Fruit fly (Drosophila melanogaster) whole organism, embryonic: ENCODE measurements around the gene AGO2.
A peak's percentile ranks its signal among the peaks of the same experiment; 100 is the strongest.

Source experiments
- Abd-B ChIP-seq: fragments of 200-800 bp; sonication (Bioruptor generic); optimal IDR thresholded peaks from 2 replicates; lab custom pipeline; 2018; ENCODE audit warnings: missing biosample characterization, mild to moderate bottlenecking, missing genetic modification characterization, moderate library complexity
- Aef1 ChIP-seq: fragments of 200-800 bp; sonication (Bioruptor generic); IDR thresholded peaks from 3 replicates; pipeline ENCODE4 v1.3.6; 2022; ENCODE audit warnings: missing biosample characterization, missing genetic modification characterization
- Asciz ChIP-seq: fragments of 200-800 bp; sonication (Bioruptor generic); optimal IDR thresholded peaks from 2 replicates; lab custom pipeline; 2017; ENCODE audit warnings: missing biosample characterization, mild to moderate bottlenecking, missing genetic modification characterization, missing genetic modification reagents
- Awh ChIP-seq: fragments of 200-800 bp; sonication (Bioruptor generic); IDR thresholded peaks from 2 replicates; pipeline ENCODE4, ENCODE4 v1.3.6; 2022; ENCODE audit warnings: missing biosample characterization, missing genetic modification characterization
- CG10147 ChIP-seq: fragments of 200-800 bp; sonication (Bioruptor generic); optimal IDR thresholded peaks from 2 replicates; lab custom pipeline; 2019; ENCODE audit warnings: missing biosample characterization, mild to moderate bottlenecking, missing genetic modification characterization, moderate library complexity
- CG10543 ChIP-seq: fragments of 200-800 bp; sonication (Bioruptor generic); optimal IDR thresholded peaks from 3 replicates; lab custom pipeline; 2017; ENCODE audit warnings: missing biosample characterization, mild to moderate bottlenecking, missing genetic modification characterization, moderate library complexity
- CG10959 ChIP-seq: fragments of 200-800 bp; sonication (Bioruptor generic); IDR thresholded peaks from 2 replicates; pipeline ENCODE4 v1.3.6; 2022; ENCODE audit warnings: missing biosample characterization, missing genetic modification characterization
- CG12299 ChIP-seq: fragments of 200-800 bp; sonication (Bioruptor generic); optimal IDR thresholded peaks from 2 replicates; lab custom pipeline; 2018; ENCODE audit warnings: missing biosample characterization, mild to moderate bottlenecking, missing genetic modification characterization
- CG13287 ChIP-seq: fragments of 200-800 bp; sonication (Bioruptor generic); IDR thresholded peaks from 2 replicates; pipeline ENCODE4 v1.3.6; 2022; ENCODE audit warnings: missing biosample characterization, missing genetic modification characterization; ENCODE audit not compliant: partially characterized antibody
- CG13296 ChIP-seq: fragments of 200-800 bp; sonication (Bioruptor generic); optimal IDR thresholded peaks from 3 replicates; lab custom pipeline; 2018; ENCODE audit warnings: missing biosample characterization, mild to moderate bottlenecking, missing genetic modification characterization
- CG14710 ChIP-seq: fragments of 200-800 bp; sonication (Bioruptor generic); optimal IDR thresholded peaks from 3 replicates; lab custom pipeline; 2019; ENCODE audit warnings: missing biosample characterization, mild to moderate bottlenecking, missing genetic modification characterization, moderate library complexity
- CG1529 ChIP-seq: fragments of 200-800 bp; sonication (Bioruptor generic); optimal IDR thresholded peaks from 3 replicates; lab custom pipeline; 2018; ENCODE audit warnings: missing biosample characterization, missing genetic modification characterization
- CG15601 ChIP-seq: fragments of 200-800 bp; sonication (Bioruptor generic); optimal IDR thresholded peaks from 3 replicates; lab custom pipeline; 2019; ENCODE audit warnings: missing biosample characterization, mild to moderate bottlenecking, missing genetic modification characterization, moderate library complexity
- CG1602 ChIP-seq: fragments of 200-800 bp; sonication (Bioruptor generic); optimal IDR thresholded peaks from 3 replicates; lab custom pipeline; 2016; ENCODE audit warnings: missing biosample characterization, missing genetic modification characterization
- CG17361 ChIP-seq: fragments of 200-800 bp; sonication (Bioruptor generic); IDR thresholded peaks from 3 replicates; pipeline ENCODE4 v1.3.6; 2022; ENCODE audit warnings: missing biosample characterization, missing genetic modification characterization
- CG2202 ChIP-seq: fragments of 200-800 bp; sonication (Bioruptor generic); optimal IDR thresholded peaks from 2 replicates; lab custom pipeline; 2018; ENCODE audit warnings: missing biosample characterization, mild to moderate bottlenecking, missing genetic modification characterization
- CG34376 ChIP-seq: fragments of 200-800 bp; sonication (Bioruptor generic); optimal IDR thresholded peaks from 2 replicates; lab custom pipeline; 2018; ENCODE audit warnings: missing biosample characterization, mild to moderate bottlenecking, missing genetic modification characterization
- CG3726 ChIP-seq: fragments of 200-800 bp; sonication (Bioruptor generic); IDR thresholded peaks from 3 replicates; pipeline ENCODE4, ENCODE4 v1.3.6; 2022; ENCODE audit warnings: missing biosample characterization, missing genetic modification characterization
- CG4360 ChIP-seq: fragments of 200-800 bp; sonication (Bioruptor generic); IDR thresholded peaks from 2 replicates; pipeline ENCODE4 v1.3.6; 2022; ENCODE audit warnings: missing biosample characterization, missing genetic modification characterization
- CG7357 ChIP-seq: fragments of 200-800 bp; sonication (Bioruptor generic); IDR thresholded peaks from 3 replicates; pipeline ENCODE4 v1.3.6; 2022; ENCODE audit warnings: missing biosample characterization, missing genetic modification characterization
- CG7987 ChIP-seq: fragments of 200-800 bp; sonication (Bioruptor generic); optimal IDR thresholded peaks from 2 replicates; lab custom pipeline; 2018; ENCODE audit warnings: missing biosample characterization, mild to moderate bottlenecking, missing genetic modification characterization, moderate library complexity
- ERR ChIP-seq: fragments of 200-800 bp; sonication (Bioruptor generic); optimal IDR thresholded peaks from 2 replicates; lab custom pipeline; 2016; ENCODE audit warnings: missing biosample characterization, missing genetic modification characterization
- Fer1 ChIP-seq: fragments of 200-800 bp; sonication (Bioruptor generic); optimal IDR thresholded peaks from 2 replicates; lab custom pipeline; 2017; ENCODE audit warnings: missing biosample characterization, mild to moderate bottlenecking, missing genetic modification characterization
- HmgD ChIP-seq: fragments of 200-800 bp; sonication (Bioruptor generic); optimal IDR thresholded peaks from 3 replicates; lab custom pipeline; 2016; ENCODE audit warnings: missing biosample characterization, missing genetic modification characterization
- HmgZ ChIP-seq: fragments of 200-800 bp; sonication (Bioruptor generic); optimal IDR thresholded peaks from 2 replicates; lab custom pipeline; 2018; ENCODE audit warnings: missing biosample characterization, mild to moderate bottlenecking, missing genetic modification characterization
- Lhr ChIP-seq: fragments of 200-800 bp; sonication (Bioruptor generic); optimal IDR thresholded peaks from 3 replicates; lab custom pipeline; 2017; ENCODE audit warnings: mild to moderate bottlenecking, missing biosample characterization, missing genetic modification reagents, missing genetic modification characterization
- Meics ChIP-seq: fragments of 200-800 bp; sonication (Bioruptor generic); optimal IDR thresholded peaks from 2 replicates; lab custom pipeline; 2017; ENCODE audit warnings: missing biosample characterization, mild to moderate bottlenecking, missing genetic modification characterization
- Pdp1 ChIP-seq, 2 experiments: fragments of 200-800 bp; sonication (Bioruptor generic); optimal IDR thresholded peaks; 3 replicates each; lab custom pipeline; 2016; ENCODE audit warnings: missing biosample characterization in 2 of 2, missing genetic modification characterization in 2 of 2, mild to moderate bottlenecking in 1 of 2, moderate library complexity in 1 of 2
- Poxn ChIP-seq: fragments of 200-800 bp; sonication (Bioruptor generic); IDR thresholded peaks from 2 replicates; pipeline ENCODE4 v1.3.6; 2022; ENCODE audit warnings: missing biosample characterization, missing genetic modification characterization
- Xbp1 ChIP-seq: fragments of 200-800 bp; sonication (Bioruptor generic); optimal IDR thresholded peaks from 3 replicates; lab custom pipeline; 2016; ENCODE audit warnings: missing biosample characterization, mild to moderate bottlenecking, missing genetic modification characterization
- caup ChIP-seq: fragments of 200-800 bp; sonication (Bioruptor generic); optimal IDR thresholded peaks from 3 replicates; lab custom pipeline; 2017; ENCODE audit warnings: missing biosample characterization, mild to moderate bottlenecking, missing genetic modification characterization, moderate library complexity; ENCODE audit not compliant: severe bottlenecking
- cwo ChIP-seq: fragments of 200-800 bp; sonication (Bioruptor generic); optimal IDR thresholded peaks from 3 replicates; lab custom pipeline; 2017; ENCODE audit warnings: missing biosample characterization, missing genetic modification characterization, mild to moderate bottlenecking, moderate library complexity, missing genetic modification reagents
- dati ChIP-seq: fragments of 200-800 bp; sonication (Bioruptor generic); IDR thresholded peaks from 2 replicates; pipeline ENCODE4 v1.3.6; 2022; ENCODE audit warnings: missing biosample characterization, missing genetic modification characterization
- exex ChIP-seq: fragments of 200-800 bp; sonication (Bioruptor generic); optimal IDR thresholded peaks from 4 replicates; lab custom pipeline; 2018; ENCODE audit warnings: missing biosample characterization, mild to moderate bottlenecking, missing genetic modification characterization, moderate library complexity
- fd64A ChIP-seq: fragments of 200-800 bp; sonication (Bioruptor generic); optimal IDR thresholded peaks from 3 replicates; lab custom pipeline; 2018; ENCODE audit warnings: missing biosample characterization, mild to moderate bottlenecking, missing genetic modification characterization
- gce ChIP-seq: fragments of 200-800 bp; sonication (Bioruptor generic); IDR thresholded peaks from 3 replicates; pipeline ENCODE4 v1.3.6; 2022; ENCODE audit warnings: missing biosample characterization, missing genetic modification characterization
- hkb ChIP-seq, 2 experiments: fragments of 200-800 bp in 1 of 2; fragments of >200 bp in 1 of 2; sonication (Bioruptor generic) in 1 of 2; IDR thresholded peaks in 1 of 2; optimal IDR thresholded peaks in 1 of 2; 2 replicates each; pipeline versions ENCODE4 v1.3.6 to Lab custom; 2017 to 2022; ENCODE audit warnings: missing biosample characterization in 1 of 2, missing genetic modification characterization in 1 of 2
- lola ChIP-seq, 3 experiments: fragments of >200 bp in 2 of 3; fragments of 200-800 bp in 1 of 3; sonication (Bioruptor generic) in 1 of 3; optimal IDR thresholded peaks; 2 replicates each; lab custom pipeline; 2017 to 2019; ENCODE audit warnings: missing biosample characterization in 3 of 3, missing genetic modification characterization in 3 of 3, mild to moderate bottlenecking in 1 of 3, moderate library complexity in 1 of 3
- pho ChIP-seq: fragments of 200-800 bp; sonication (Bioruptor generic); optimal IDR thresholded peaks from 2 replicates; lab custom pipeline; 2016; ENCODE audit warnings: missing biosample characterization, missing genetic modification characterization
- repo ChIP-seq: fragments of 200-800 bp; sonication (Bioruptor generic); optimal IDR thresholded peaks from 2 replicates; lab custom pipeline; 2016; ENCODE audit warnings: missing biosample characterization, missing genetic modification characterization
- run ChIP-seq: fragments of 200-800 bp; sonication (Bioruptor generic); optimal IDR thresholded peaks from 3 replicates; lab custom pipeline; 2018; ENCODE audit warnings: missing biosample characterization, mild to moderate bottlenecking, missing genetic modification characterization
- sd ChIP-seq: fragments of 200-800 bp; sonication (Bioruptor generic); optimal IDR thresholded peaks from 3 replicates; lab custom pipeline; 2018; ENCODE audit warnings: missing biosample characterization, mild to moderate bottlenecking, missing genetic modification characterization, moderate library complexity
- sr ChIP-seq: fragments of 200-800 bp; sonication (Bioruptor generic); IDR thresholded peaks from 3 replicates; pipeline ENCODE4 v1.3.6; 2022; ENCODE audit warnings: missing biosample characterization, missing genetic modification characterization
- tin ChIP-seq: fragments of 200-800 bp; sonication (Bioruptor generic); optimal IDR thresholded peaks from 3 replicates; lab custom pipeline; 2016; ENCODE audit warnings: missing biosample characterization, missing genetic modification characterization
- toy ChIP-seq: fragments of 200-800 bp; sonication (Bioruptor generic); IDR thresholded peaks from 2 replicates; pipeline ENCODE4 v1.3.6; 2022; ENCODE audit warnings: missing biosample characterization, missing genetic modification characterization
- trh ChIP-seq: fragments of 200-800 bp; sonication (Bioruptor generic); optimal IDR thresholded peaks from 2 replicates; lab custom pipeline; 2016; ENCODE audit warnings: missing biosample characterization, missing genetic modification characterization
- unc-4 ChIP-seq: fragments of 200-800 bp; sonication (Bioruptor generic); IDR thresholded peaks from 2 replicates; pipeline ENCODE4 v1.3.6; 2022; ENCODE audit warnings: missing biosample characterization, missing genetic modification characterization; ENCODE audit not compliant: partially characterized antibody
- vvl ChIP-seq: fragments of 200-800 bp; sonication (Bioruptor generic); IDR thresholded peaks from 2 replicates; pipeline ENCODE4 v1.3.6; 2022; ENCODE audit warnings: missing biosample characterization, missing genetic modification characterization
- zf30C ChIP-seq: fragments of 200-800 bp; sonication (Bioruptor generic); optimal IDR thresholded peaks from 3 replicates; lab custom pipeline; 2018; ENCODE audit warnings: missing biosample characterization, mild to moderate bottlenecking, missing genetic modification characterization
- zfh2 ChIP-seq: fragments of 200-800 bp; sonication (Bioruptor generic); optimal IDR thresholded peaks from 2 replicates; lab custom pipeline; 2016; ENCODE audit warnings: missing biosample characterization, missing genetic modification characterization

AGO2 gene

DNA sequence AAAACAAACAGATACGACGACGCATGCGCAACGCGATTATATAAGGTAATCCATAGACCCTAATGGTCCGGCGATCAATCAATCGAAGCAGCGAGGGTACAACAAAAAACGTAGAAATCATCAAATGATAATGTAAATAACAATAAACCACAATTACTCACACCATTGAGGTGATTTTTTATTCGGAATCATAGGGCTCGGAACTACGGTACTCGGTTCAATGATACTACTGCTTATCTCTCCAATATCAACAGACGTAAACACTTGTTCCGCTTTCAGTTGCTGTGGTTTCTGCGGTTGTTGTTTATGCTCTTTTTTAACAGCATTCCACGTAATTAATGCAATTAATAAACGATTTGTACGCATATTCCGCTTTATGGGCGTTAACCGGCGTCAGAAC, 44.0 kb downstream of the AGO2 start (continued):
- TF ChIP-seq vvl: no peak
- TF ChIP-seq CG1529 (GFP tag; lab: Kevin White, UChicago): no peak
- TF ChIP-seq toy (GFP tag; lab: Robert Waterston, UW): no peak
- no peak for TF ChIP-seq CG13287 (GFP tag; lab: Robert Waterston, UW)
- TF ChIP-seq hkb (optimal IDR thresholded peaks at IDR 0.05; lab: Kevin White, UChicago): no peak
- no peak for TF ChIP-seq hkb (GFP tag; IDR thresholded peaks at IDR 0.05; lab: Robert Waterston, UW)
- TF ChIP-seq pho (GFP tag; lab: Kevin White, UChicago): no peak
- TF ChIP-seq dati (GFP tag; lab: Robert Waterston, UW): no peak
- TF ChIP-seq Abd-B: no peak
- TF ChIP-seq zfh2 (GFP tag; lab: Kevin White, UChicago): no peak
- peak; percentile 6 for TF ChIP-seq CG10147 (GFP tag; lab: Kevin White, UChicago)
- TF ChIP-seq unc-4 (GFP tag; lab: Robert Waterston, UW): no peak
- TF ChIP-seq trh (GFP tag; lab: Kevin White, UChicago): no peak
- peak; percentile 99 for TF ChIP-seq exex (tag; lab: Kevin White, UChicago)
- TF ChIP-seq zf30C (GFP tag; lab: Kevin White, UChicago): no peak
- peak; percentile 23 for TF ChIP-seq CG13296 (GFP tag; lab: Kevin White, UChicago)
- no peak for TF ChIP-seq CG2202
- TF ChIP-seq CG4360 (GFP tag; lab: Robert Waterston, UW): no peak
- no peak for TF ChIP-seq lola (GFP tag; optimal IDR thresholded peaks at IDR 0.05; lab: Kevin White, UChicago)
- peak; percentile 19 for TF ChIP-seq CG10543 (GFP tag; lab: Kevin White, UChicago)
- peak; percentile 12 for TF ChIP-seq Fer1
- TF ChIP-seq CG7357 (GFP tag; lab: Robert Waterston, UW): no peak
- no peak for TF ChIP-seq repo (GFP tag; lab: Kevin White, UChicago)
- TF ChIP-seq CG3726 (GFP tag; lab: Robert Waterston, UW): no peak
- TF ChIP-seq CG15601 (tag; lab: Kevin White, UChicago): no peak
- no peak for TF ChIP-seq gce
- no peak for TF ChIP-seq CG14710
- TF ChIP-seq Xbp1 (GFP tag; lab: Kevin White, UChicago): no peak
- TF ChIP-seq sr (GFP tag; lab: Robert Waterston, UW): no peak
- peak; percentile 45 for TF ChIP-seq cwo (GFP tag; lab: Kevin White, UChicago)
- peak in 1 of 2 experiments; percentile 96 for TF ChIP-seq Pdp1 (GFP tag; optimal IDR thresholded peaks at IDR 0.05; lab: Kevin White, UChicago)
- peak; percentile 14 for TF ChIP-seq caup (GFP tag; lab: Kevin White, UChicago)
- TF ChIP-seq sd (tag; lab: Kevin White, UChicago): peak; percentile 42
- no peak for TF ChIP-seq HmgD (GFP tag; lab: Kevin White, UChicago)
- TF ChIP-seq Poxn (GFP tag; lab: Robert Waterston, UW): no peak
- TF ChIP-seq Meics (GFP tag; lab: Kevin White, UChicago): peak; percentile 14
- no peak for TF ChIP-seq Aef1 (GFP tag; lab: Robert Waterston, UW)
- TF ChIP-seq CG10959: no peak
- TF ChIP-seq CG17361 (GFP tag; lab: Robert Waterston, UW): no peak
- TF ChIP-seq run: peak; percentile 46
- TF ChIP-seq HmgZ (tag; lab: Kevin White, UChicago): peak; percentile 24
- no peak for TF ChIP-seq Lhr (GFP tag; lab: Kevin White, UChicago)
- no peak for TF ChIP-seq CG7987 (GFP tag; lab: Kevin White, UChicago)
- no peak for TF ChIP-seq CG12299 (tag; lab: Kevin White, UChicago)
- TF ChIP-seq CG34376 (GFP tag; lab: Kevin White, UChicago): peak; percentile 83
- no peak for TF ChIP-seq CG1602 (GFP tag; lab: Kevin White, UChicago)
- no peak for TF ChIP-seq fd64A (GFP tag; lab: Kevin White, UChicago)
- 0 out of 2 replicates have a peak, but pooled peaks have one; percentile 20 for TF ChIP-seq Awh
- TF ChIP-seq tin: no peak
- TF ChIP-seq ERR (GFP tag; lab: Kevin White, UChicago): no peak
- TF ChIP-seq Asciz (GFP tag; lab: Kevin White, UChicago): peak; percentile 20
